Worm (Caenorhabditis elegans) whole organism, L2 larva: Measurements from ENCODE around the gene agt-2.

Source experiments
- C34F6.9 ChIP-seq: fragments of 150-350 bp; optimal IDR thresholded peaks from 2 replicates; lab custom pipeline; 2014; ENCODE audit warnings: missing biosample characterization, missing genetic modification characterization
- F13H6.1 ChIP-seq: sonication (generic microtip); optimal IDR thresholded peaks from 2 replicates; lab custom pipeline; 2016; ENCODE audit warnings: missing genetic modification characterization, missing compliant biosample characterization
- R02D3.7 ChIP-seq: fragments of 150-350 bp; optimal IDR thresholded peaks from 2 replicates; lab custom pipeline; 2014; ENCODE audit warnings: missing biosample characterization, missing genetic modification characterization
- Y55F3AM.14 ChIP-seq: fragments of 200-800 bp; sonication (Bioruptor generic); optimal IDR thresholded peaks from 2 replicates; lab custom pipeline; 2018; ENCODE audit warnings: mild to moderate bottlenecking, missing genetic modification characterization, missing compliant biosample characterization
- ZK546.5 ChIP-seq: sonication (generic microtip); optimal IDR thresholded peaks from 2 replicates; lab custom pipeline; 2017; ENCODE audit warnings: missing biosample characterization, missing genetic modification characterization
- alr-1 ChIP-seq: fragments of 150-350 bp; optimal IDR thresholded peaks from 2 replicates; lab custom pipeline; 2014; ENCODE audit warnings: missing biosample characterization, missing genetic modification characterization
- aly-2 ChIP-seq: fragments of 150-350 bp; optimal IDR thresholded peaks from 2 replicates; lab custom pipeline; 2014; ENCODE audit warnings: missing biosample characterization, missing genetic modification characterization
- ama-1 ChIP-seq: fragments of 150-350 bp; optimal IDR thresholded peaks from 2 replicates; lab custom pipeline; 2018; ENCODE audit warnings: inconsistent platforms
- blmp-1 ChIP-seq: sonication (generic microtip); optimal IDR thresholded peaks from 2 replicates; lab custom pipeline; 2017; ENCODE audit warnings: missing genetic modification characterization, mild to moderate bottlenecking, missing compliant biosample characterization, antibody characterized with exemption, moderate library complexity; ENCODE audit not compliant: insufficient read depth
- ceh-16 ChIP-seq: fragments of 150-350 bp; optimal IDR thresholded peaks from 2 replicates; lab custom pipeline; 2014; ENCODE audit warnings: missing biosample characterization, missing genetic modification characterization
- ceh-82 ChIP-seq: fragments of 150-350 bp; optimal IDR thresholded peaks from 2 replicates; lab custom pipeline; 2014; ENCODE audit warnings: missing biosample characterization, missing genetic modification characterization
- crh-2 ChIP-seq: sonication (generic microtip); optimal IDR thresholded peaks from 2 replicates; lab custom pipeline; 2017; ENCODE audit warnings: missing biosample characterization, missing genetic modification characterization
- dmd-4 ChIP-seq: sonication (generic microtip); optimal IDR thresholded peaks from 2 replicates; lab custom pipeline; 2017; ENCODE audit warnings: missing biosample characterization, missing genetic modification characterization
- egl-27 ChIP-seq: sonication (generic microtip); optimal IDR thresholded peaks from 3 replicates; lab custom pipeline; 2017; ENCODE audit warnings: missing biosample characterization, missing genetic modification reagents, missing genetic modification characterization
- elt-1 ChIP-seq: fragments of 150-350 bp; optimal IDR thresholded peaks from 2 replicates; lab custom pipeline; 2014; ENCODE audit warnings: missing biosample characterization, missing genetic modification characterization
- elt-3 ChIP-seq: sonication (generic microtip); optimal IDR thresholded peaks from 2 replicates; lab custom pipeline; 2017; ENCODE audit warnings: missing biosample characterization, missing genetic modification characterization
- fos-1 ChIP-seq: fragments of 150-350 bp; optimal IDR thresholded peaks from 2 replicates; lab custom pipeline; 2014; ENCODE audit warnings: missing biosample characterization, missing genetic modification characterization
- gmeb-1 ChIP-seq: fragments of 150-350 bp; optimal IDR thresholded peaks from 2 replicates; lab custom pipeline; 2014; ENCODE audit warnings: missing biosample characterization, missing genetic modification characterization
- lin-11 ChIP-seq: fragments of 150-350 bp; sonication (generic microtip); optimal IDR thresholded peaks from 2 replicates; lab custom pipeline; 2014; ENCODE audit warnings: missing biosample characterization, missing genetic modification characterization, inconsistent platforms, mixed read lengths
- lin-13 ChIP-seq: fragments of 150-350 bp; optimal IDR thresholded peaks from 2 replicates; lab custom pipeline; 2014; ENCODE audit warnings: missing biosample characterization, missing genetic modification reagents, missing genetic modification characterization
- lin-39 ChIP-seq: fragments of 150-350 bp; optimal IDR thresholded peaks from 2 replicates; lab custom pipeline; 2014; ENCODE audit warnings: missing biosample characterization, missing genetic modification reagents, missing genetic modification characterization
- lsy-2 ChIP-seq, 2 experiments: fragments of 150-350 bp in 1 of 2; sonication (generic microtip) in 1 of 2; optimal IDR thresholded peaks; 2 replicates each; lab custom pipeline; 2014 to 2017; ENCODE audit warnings: missing biosample characterization in 2 of 2, missing genetic modification characterization in 2 of 2
- mab-5 ChIP-seq: fragments of 150-350 bp; optimal IDR thresholded peaks from 2 replicates; lab custom pipeline; 2014; ENCODE audit warnings: missing biosample characterization, missing genetic modification characterization
- mbf-1 ChIP-seq: sonication (generic microtip); optimal IDR thresholded peaks from 2 replicates; lab custom pipeline; 2017; ENCODE audit warnings: missing biosample characterization, missing genetic modification characterization
- mdl-1 ChIP-seq, 2 experiments: fragments of 150-350 bp in 1 of 2; sonication (generic microtip) in 1 of 2; optimal IDR thresholded peaks; 2 replicates each; lab custom pipeline; 2017; ENCODE audit warnings: missing biosample characterization in 2 of 2, missing genetic modification characterization in 2 of 2
- nhr-10 ChIP-seq: sonication (generic microtip); optimal IDR thresholded peaks from 2 replicates; lab custom pipeline; 2017; ENCODE audit warnings: missing biosample characterization, missing genetic modification characterization
- nhr-11 ChIP-seq: fragments of 150-350 bp; optimal IDR thresholded peaks from 2 replicates; lab custom pipeline; 2014; ENCODE audit warnings: missing biosample characterization, missing genetic modification characterization
- nhr-12 ChIP-seq: fragments of 150-350 bp; optimal IDR thresholded peaks from 2 replicates; lab custom pipeline; 2014; ENCODE audit warnings: missing biosample characterization, missing genetic modification characterization
- nhr-129 ChIP-seq: fragments of 150-350 bp; optimal IDR thresholded peaks from 2 replicates; lab custom pipeline; 2014; ENCODE audit warnings: missing biosample characterization, missing genetic modification characterization
- nhr-21 ChIP-seq: fragments of 150-350 bp; optimal IDR thresholded peaks from 2 replicates; lab custom pipeline; 2014; ENCODE audit warnings: missing biosample characterization, missing genetic modification characterization
- nhr-23 ChIP-seq: fragments of 150-350 bp; optimal IDR thresholded peaks from 2 replicates; lab custom pipeline; 2014; ENCODE audit warnings: missing biosample characterization, missing genetic modification reagents, missing genetic modification characterization
- nhr-237 ChIP-seq: fragments of 150-350 bp; optimal IDR thresholded peaks from 2 replicates; lab custom pipeline; 2014; ENCODE audit warnings: missing biosample characterization, missing genetic modification characterization
- nhr-25 ChIP-seq: fragments of 150-350 bp; sonication (generic microtip); optimal IDR thresholded peaks from 3 replicates; lab custom pipeline; 2014; ENCODE audit warnings: missing biosample characterization, missing genetic modification characterization
- nhr-6 ChIP-seq: fragments of 150-350 bp; optimal IDR thresholded peaks from 2 replicates; lab custom pipeline; 2014; ENCODE audit warnings: missing biosample characterization, missing genetic modification characterization
- nhr-77 ChIP-seq: fragments of 150-350 bp; optimal IDR thresholded peaks from 2 replicates; lab custom pipeline; 2014; ENCODE audit warnings: missing biosample characterization, missing genetic modification characterization
- peb-1 ChIP-seq: fragments of 150-350 bp; optimal IDR thresholded peaks from 2 replicates; lab custom pipeline; 2014; ENCODE audit warnings: missing biosample characterization, missing genetic modification characterization
- sem-4 ChIP-seq: fragments of 150-350 bp; optimal IDR thresholded peaks from 2 replicates; lab custom pipeline; 2014; ENCODE audit warnings: missing biosample characterization, missing genetic modification reagents, missing genetic modification characterization
- skn-1 ChIP-seq: sonication (generic microtip); optimal IDR thresholded peaks from 2 replicates; lab custom pipeline; 2017; ENCODE audit warnings: missing biosample characterization, missing genetic modification characterization
- sma-3 ChIP-seq: sonication (generic microtip); optimal IDR thresholded peaks from 2 replicates; lab custom pipeline; 2016; ENCODE audit warnings: missing genetic modification reagents, missing genetic modification characterization, missing compliant biosample characterization
- sma-9 ChIP-seq, 2 experiments: fragments of 150-350 bp in 1 of 2; sonication (generic microtip) in 1 of 2; optimal IDR thresholded peaks; 2 replicates each; lab custom pipeline; 2014 to 2016; ENCODE audit warnings: missing genetic modification characterization in 2 of 2, mild to moderate bottlenecking in 1 of 2, missing biosample characterization in 1 of 2, missing compliant biosample characterization in 1 of 2, missing genetic modification reagents in 1 of 2, moderate library complexity in 1 of 2
- snpc-4 ChIP-seq: fragments of 150-350 bp; optimal IDR thresholded peaks from 2 replicates; lab custom pipeline; 2014; ENCODE audit warnings: missing biosample characterization, missing genetic modification characterization
- unc-39 ChIP-seq: fragments of 150-350 bp; optimal IDR thresholded peaks from 2 replicates; lab custom pipeline; 2014; ENCODE audit warnings: missing biosample characterization, missing genetic modification characterization
- unc-55 ChIP-seq: fragments of 150-350 bp; sonication (generic microtip); optimal IDR thresholded peaks from 3 replicates; lab custom pipeline; 2014; ENCODE audit warnings: missing biosample characterization, missing genetic modification reagents, missing genetic modification characterization
- unc-62 ChIP-seq: fragments of 150-350 bp; optimal IDR thresholded peaks from 2 replicates; lab custom pipeline; 2014; ENCODE audit warnings: missing biosample characterization, missing genetic modification reagents, missing genetic modification characterization
- zag-1 ChIP-seq: fragments of 150-350 bp; optimal IDR thresholded peaks from 2 replicates; lab custom pipeline; 2014; ENCODE audit warnings: missing biosample characterization, missing genetic modification characterization
- ztf-1 ChIP-seq: fragments of 200-800 bp; sonication (Bioruptor generic); conservative IDR thresholded peaks from 2 replicates; pipeline ENCODE4 v1.3.6; 2022; ENCODE audit warnings: missing genetic modification characterization, missing compliant biosample characterization
- ztf-11 ChIP-seq: sonication (generic microtip); optimal IDR thresholded peaks from 2 replicates; lab custom pipeline; 2017; ENCODE audit warnings: missing biosample characterization, missing genetic modification characterization
- ztf-4 ChIP-seq: fragments of 150-350 bp; optimal IDR thresholded peaks from 2 replicates; lab custom pipeline; 2014; ENCODE audit warnings: missing biosample characterization, missing genetic modification characterization

The agt-2 gene

ce11 chrII:5337495-5337840 lies 36.2 kb downstream of the agt-2 start:
- no peak for TF ChIP-seq sma-9 (GFP tag; optimal IDR thresholded peaks at IDR 0.05; lab: Kevin White, UChicago)
- TF ChIP-seq sma-9 (tag; optimal IDR thresholded peaks at IDR 0.05; lab: Kevin White, UChicago): no peak
- no peak for TF ChIP-seq ZK546.5 (tag; lab: Kevin White, UChicago)
- TF ChIP-seq elt-3 (tag; lab: Kevin White, UChicago): no peak
- no peak for TF ChIP-seq snpc-4 (tag; lab: Kevin White, UChicago)
- no peak for TF ChIP-seq nhr-11 (tag; lab: Kevin White, UChicago)
- TF ChIP-seq peb-1 (tag; lab: Kevin White, UChicago): no peak
- no peak for TF ChIP-seq gmeb-1
- no peak for TF ChIP-seq sem-4
- TF ChIP-seq ama-1 (lab: Kevin White, UChicago): no peak
- TF ChIP-seq fos-1: peak; percentile 1
- TF ChIP-seq nhr-237 (tag; lab: Kevin White, UChicago): no peak
- TF ChIP-seq blmp-1: no peak
- no peak for TF ChIP-seq nhr-10 (tag; lab: Kevin White, UChicago)
- peak; percentile 9 for TF ChIP-seq lin-13 (GFP tag; lab: Kevin White, UChicago)
- TF ChIP-seq ztf-4 (tag; lab: Kevin White, UChicago): no peak
- no peak for TF ChIP-seq mab-5 (tag; lab: Kevin White, UChicago)
- no peak for TF ChIP-seq ceh-82

ce11 chrII:5336660-5337494 lies 36.8 kb downstream of the agt-2 start:
- peak; percentile 32 for TF ChIP-seq Y55F3AM.14 (GFP tag; lab: Kevin White, UChicago)
- TF ChIP-seq mbf-1 (tag; lab: Kevin White, UChicago): no peak
- no peak for TF ChIP-seq mab-5 (tag; lab: Kevin White, UChicago)
- peak; percentile 23 to 71 for TF ChIP-seq lsy-2 (tag; optimal IDR thresholded peaks at IDR 0.05; lab: Kevin White, UChicago)
- TF ChIP-seq sma-9 (GFP tag; optimal IDR thresholded peaks at IDR 0.05; lab: Kevin White, UChicago): peak; percentile 75
- no peak for TF ChIP-seq sma-9 (tag; optimal IDR thresholded peaks at IDR 0.05; lab: Kevin White, UChicago)
- TF ChIP-seq blmp-1: peak; percentile 81
- TF ChIP-seq lin-13 (GFP tag; lab: Kevin White, UChicago): peak; percentile 10
- peak; percentile 75 for TF ChIP-seq sma-3 (GFP tag; lab: Kevin White, UChicago)
- no peak for TF ChIP-seq alr-1 (tag; lab: Kevin White, UChicago)
- peak; percentile 17 for TF ChIP-seq lin-11 (tag; lab: Kevin White, UChicago)
- TF ChIP-seq skn-1 (tag; lab: Kevin White, UChicago): peak; percentile 1
- TF ChIP-seq ZK546.5 (tag; lab: Kevin White, UChicago): no peak
- peak; percentile 64 for TF ChIP-seq sem-4
- no peak for TF ChIP-seq nhr-77 (tag; lab: Kevin White, UChicago)
- no peak for TF ChIP-seq ceh-82
- no peak for TF ChIP-seq ceh-16 (tag; lab: Kevin White, UChicago)
- no peak for TF ChIP-seq lin-39 (tag; lab: Kevin White, UChicago)
- TF ChIP-seq nhr-23 (tag; lab: Kevin White, UChicago): no peak
- TF ChIP-seq unc-62: no peak
- TF ChIP-seq ztf-1 (GFP tag; lab: Robert Waterston, UW): no peak
- TF ChIP-seq elt-1 (tag; lab: Kevin White, UChicago): no peak
- TF ChIP-seq ztf-11: peak; percentile 23
- TF ChIP-seq nhr-21 (tag; lab: Kevin White, UChicago): peak; percentile 66
- peak; percentile 72 for TF ChIP-seq C34F6.9
- TF ChIP-seq R02D3.7 (tag; lab: Kevin White, UChicago): no peak
- no peak for TF ChIP-seq nhr-10 (tag; lab: Kevin White, UChicago)
- no peak for TF ChIP-seq nhr-237 (tag; lab: Kevin White, UChicago)
- peak in 1 of 2 experiments; percentile 42 for TF ChIP-seq mdl-1 (tag; optimal IDR thresholded peaks at IDR 0.05; lab: Kevin White, UChicago)
- no peak for TF ChIP-seq elt-3 (tag; lab: Kevin White, UChicago)
- TF ChIP-seq crh-2 (tag; lab: Kevin White, UChicago): peak; percentile 69
- TF ChIP-seq unc-55: peak; percentile 69
- no peak for TF ChIP-seq zag-1 (tag; lab: Kevin White, UChicago)
- TF ChIP-seq nhr-6 (tag; lab: Kevin White, UChicago): peak; percentile 52
- TF ChIP-seq aly-2: no peak
- peak; percentile 56 for TF ChIP-seq egl-27 (tag; lab: Kevin White, UChicago)
- TF ChIP-seq nhr-129 (tag; lab: Kevin White, UChicago): peak; percentile 87
- TF ChIP-seq gmeb-1: peak; percentile 62
- peak; percentile 81 for TF ChIP-seq ztf-4 (tag; lab: Kevin White, UChicago)
- peak; percentile 36 for TF ChIP-seq snpc-4 (tag; lab: Kevin White, UChicago)
- peak; percentile 22 for TF ChIP-seq ama-1 (lab: Kevin White, UChicago)
- peak; percentile 80 for TF ChIP-seq nhr-25 (tag; lab: Kevin White, UChicago)
- TF ChIP-seq nhr-12 (tag; lab: Kevin White, UChicago): no peak
- TF ChIP-seq fos-1: peak; percentile 100
- no peak for TF ChIP-seq dmd-4
- TF ChIP-seq F13H6.1 (tag; lab: Kevin White, UChicago): peak; percentile 92
- TF ChIP-seq unc-39 (tag; lab: Kevin White, UChicago): no peak
- TF ChIP-seq nhr-11 (tag; lab: Kevin White, UChicago): no peak
- TF ChIP-seq peb-1 (tag; lab: Kevin White, UChicago): no peak
